Fruit fly (Drosophila melanogaster) whole organism, embryonic: Measurements from ENCODE around the gene Rassf.

ENCODE experiments used
- Asciz ChIP-seq: fragments of 200-800 bp; sonication (Bioruptor generic); optimal IDR thresholded peaks from 2 replicates; lab custom pipeline; 2017; ENCODE audit warnings: missing biosample characterization, mild to moderate bottlenecking, missing genetic modification characterization, missing genetic modification reagents
- Atf-2 ChIP-seq: fragments of 200-800 bp; sonication (Bioruptor generic); optimal IDR thresholded peaks from 2 replicates; lab custom pipeline; 2016; ENCODE audit warnings: missing biosample characterization, missing genetic modification characterization
- CG10267 ChIP-seq: fragments of 200-800 bp; sonication (Bioruptor generic); optimal IDR thresholded peaks from 2 replicates; lab custom pipeline; 2018; ENCODE audit warnings: missing biosample characterization, mild to moderate bottlenecking, missing genetic modification characterization, moderate library complexity
- CG10462 ChIP-seq: fragments of 200-800 bp; sonication (Bioruptor generic); optimal IDR thresholded peaks from 2 replicates; lab custom pipeline; 2016; ENCODE audit warnings: missing biosample characterization, missing genetic modification characterization
- CG11398 ChIP-seq: fragments of 200-800 bp; sonication (Bioruptor generic); optimal IDR thresholded peaks from 2 replicates; lab custom pipeline; 2016; ENCODE audit warnings: missing biosample characterization, missing genetic modification characterization
- CG14014 ChIP-seq: fragments of 200-800 bp; sonication (Bioruptor generic); IDR thresholded peaks from 2 replicates; pipeline ENCODE4 v1.3.6; 2022; ENCODE audit warnings: missing biosample characterization, missing genetic modification characterization
- CG14860 ChIP-seq: fragments of 200-800 bp; sonication (Bioruptor generic); IDR thresholded peaks from 3 replicates; pipeline ENCODE4 v1.3.6; 2022; ENCODE audit warnings: missing biosample characterization, missing genetic modification characterization; ENCODE audit not compliant: partially characterized antibody
- CG18011 ChIP-seq: fragments of 200-800 bp; sonication (Bioruptor generic); optimal IDR thresholded peaks from 2 replicates; lab custom pipeline; 2017; ENCODE audit warnings: missing biosample characterization, missing genetic modification characterization, mild to moderate bottlenecking, moderate library complexity, missing genotype
- CG2199 ChIP-seq: fragments of 200-800 bp; sonication (Bioruptor generic); IDR thresholded peaks from 3 replicates; pipeline ENCODE4 v1.3.6; 2022; ENCODE audit warnings: missing biosample characterization, missing genetic modification characterization
- CG3065 ChIP-seq: fragments of 200-800 bp; sonication (Bioruptor generic); optimal IDR thresholded peaks from 2 replicates; lab custom pipeline; 2016; ENCODE audit warnings: missing biosample characterization, missing genetic modification characterization
- CG34224 ChIP-seq: fragments of 200-800 bp; sonication (Bioruptor generic); IDR thresholded peaks from 3 replicates; pipeline ENCODE4 v1.3.6; 2022; ENCODE audit warnings: missing biosample characterization, missing genetic modification characterization; ENCODE audit not compliant: partially characterized antibody
- CG34376 ChIP-seq: fragments of 200-800 bp; sonication (Bioruptor generic); optimal IDR thresholded peaks from 2 replicates; lab custom pipeline; 2018; ENCODE audit warnings: missing biosample characterization, mild to moderate bottlenecking, missing genetic modification characterization
- CG34422 ChIP-seq: fragments of 200-800 bp; sonication (Bioruptor generic); IDR thresholded peaks from 3 replicates; pipeline ENCODE4 v1.3.6; 2022; ENCODE audit warnings: missing biosample characterization, missing genetic modification characterization
- CG4617 ChIP-seq: fragments of 200-800 bp; sonication (Bioruptor generic); optimal IDR thresholded peaks from 3 replicates; lab custom pipeline; 2016; ENCODE audit warnings: missing biosample characterization, missing genetic modification characterization, borderline replicate concordance
- CG4854 ChIP-seq: fragments of 200-800 bp; sonication (Bioruptor generic); optimal IDR thresholded peaks from 2 replicates; lab custom pipeline; 2016; ENCODE audit warnings: missing biosample characterization, missing genetic modification characterization, inconsistent platforms
- CG9817 ChIP-seq: fragments of 200-800 bp; sonication (Bioruptor generic); optimal IDR thresholded peaks from 2 replicates; lab custom pipeline; 2018; ENCODE audit warnings: missing biosample characterization, mild to moderate bottlenecking, missing genetic modification characterization, moderate library complexity
- CTCF ChIP-seq: fragments of 200-800 bp; sonication (Bioruptor generic); optimal IDR thresholded peaks from 2 replicates; lab custom pipeline; 2017; ENCODE audit warnings: missing biosample characterization, mild to moderate bottlenecking, missing genetic modification characterization, moderate library complexity
- CoRest ChIP-seq: fragments of 200-800 bp; sonication (Bioruptor generic); optimal IDR thresholded peaks from 3 replicates; lab custom pipeline; 2018; ENCODE audit warnings: missing biosample characterization, mild to moderate bottlenecking, missing genetic modification characterization, moderate library complexity
- HLH4C ChIP-seq: fragments of 200-800 bp; sonication (Bioruptor generic); IDR thresholded peaks from 3 replicates; pipeline ENCODE4 v1.3.6; 2022; ENCODE audit warnings: missing biosample characterization, missing genetic modification characterization; ENCODE audit not compliant: partially characterized antibody
- Hand ChIP-seq: fragments of 200-800 bp; sonication (Bioruptor generic); optimal IDR thresholded peaks from 2 replicates; lab custom pipeline; 2017; ENCODE audit warnings: mild to moderate bottlenecking, missing biosample characterization, missing genetic modification reagents, missing genetic modification characterization
- Hr3 ChIP-seq: fragments of 200-800 bp; sonication (Bioruptor generic); optimal IDR thresholded peaks from 3 replicates; lab custom pipeline; 2016; ENCODE audit warnings: missing biosample characterization, missing genetic modification characterization
- Lhr ChIP-seq: fragments of 200-800 bp; sonication (Bioruptor generic); optimal IDR thresholded peaks from 3 replicates; lab custom pipeline; 2017; ENCODE audit warnings: mild to moderate bottlenecking, missing biosample characterization, missing genetic modification reagents, missing genetic modification characterization
- MBD-R2 ChIP-seq: fragments of 200-800 bp; sonication (Bioruptor generic); IDR thresholded peaks from 2 replicates; pipeline ENCODE4 v1.3.6; 2022; ENCODE audit warnings: missing biosample characterization, missing genetic modification characterization
- Meics ChIP-seq: fragments of 200-800 bp; sonication (Bioruptor generic); optimal IDR thresholded peaks from 2 replicates; lab custom pipeline; 2017; ENCODE audit warnings: missing biosample characterization, mild to moderate bottlenecking, missing genetic modification characterization
- Myb ChIP-seq: fragments of 200-800 bp; sonication (Bioruptor generic); optimal IDR thresholded peaks from 2 replicates; lab custom pipeline; 2016; ENCODE audit warnings: missing biosample characterization, missing genetic modification characterization
- Neu2 ChIP-seq: fragments of 200-800 bp; sonication (Bioruptor generic); optimal IDR thresholded peaks from 3 replicates; lab custom pipeline; 2016; ENCODE audit warnings: missing biosample characterization, missing genetic modification characterization, borderline replicate concordance
- NfI ChIP-seq: fragments of 200-800 bp; sonication (Bioruptor generic); optimal IDR thresholded peaks from 3 replicates; lab custom pipeline; 2018; ENCODE audit warnings: missing biosample characterization, mild to moderate bottlenecking, missing genetic modification characterization, moderate library complexity
- Sin3A ChIP-seq: fragments of >200 bp; optimal IDR thresholded peaks from 2 replicates; lab custom pipeline; 2018
- Sry-β ChIP-seq: fragments of 200-800 bp; sonication (Bioruptor generic); optimal IDR thresholded peaks from 2 replicates; lab custom pipeline; 2018; ENCODE audit warnings: missing biosample characterization, mild to moderate bottlenecking, missing genetic modification characterization, moderate library complexity
- YL-1 ChIP-seq: fragments of 200-800 bp; sonication (Bioruptor generic); optimal IDR thresholded peaks from 3 replicates; lab custom pipeline; 2017; ENCODE audit warnings: missing biosample characterization, mild to moderate bottlenecking, missing genetic modification characterization
- abd-A ChIP-seq: fragments of 200-800 bp; sonication (Bioruptor generic); optimal IDR thresholded peaks from 3 replicates; lab custom pipeline; 2019; ENCODE audit warnings: missing biosample characterization, mild to moderate bottlenecking, missing genetic modification characterization, moderate library complexity
- bigmax ChIP-seq: fragments of 200-800 bp; sonication (Bioruptor generic); optimal IDR thresholded peaks from 2 replicates; lab custom pipeline; 2018; ENCODE audit warnings: missing biosample characterization, mild to moderate bottlenecking, missing genetic modification characterization
- caup ChIP-seq: fragments of 200-800 bp; sonication (Bioruptor generic); optimal IDR thresholded peaks from 3 replicates; lab custom pipeline; 2017; ENCODE audit warnings: missing biosample characterization, mild to moderate bottlenecking, missing genetic modification characterization, moderate library complexity; ENCODE audit not compliant: severe bottlenecking
- cg ChIP-seq: fragments of 200-800 bp; sonication (Bioruptor generic); optimal IDR thresholded peaks from 3 replicates; lab custom pipeline; 2019; ENCODE audit warnings: missing biosample characterization, mild to moderate bottlenecking, missing genetic modification characterization, moderate library complexity
- chinmo ChIP-seq: fragments of 200-800 bp; sonication (Bioruptor generic); IDR thresholded peaks from 4 replicates; pipeline ENCODE4 v1.3.6; 2022; ENCODE audit warnings: missing biosample characterization, missing genetic modification characterization; ENCODE audit not compliant: partially characterized antibody
- ftz-f1 ChIP-seq: fragments of 200-800 bp; sonication (Bioruptor generic); optimal IDR thresholded peaks from 2 replicates; lab custom pipeline; 2016; ENCODE audit warnings: missing biosample characterization, missing genetic modification characterization
- gro ChIP-seq: fragments of 200-800 bp; sonication (Bioruptor generic); optimal IDR thresholded peaks from 2 replicates; lab custom pipeline; 2016; ENCODE audit warnings: missing biosample characterization, missing genetic modification characterization
- hkb ChIP-seq, 2 experiments: fragments of 200-800 bp in 1 of 2; fragments of >200 bp in 1 of 2; sonication (Bioruptor generic) in 1 of 2; IDR thresholded peaks in 1 of 2; optimal IDR thresholded peaks in 1 of 2; 2 replicates each; pipeline versions ENCODE4 v1.3.6 to Lab custom; 2017 to 2022; ENCODE audit warnings: missing biosample characterization in 1 of 2, missing genetic modification characterization in 1 of 2
- knrl ChIP-seq: fragments of 200-800 bp; sonication (Bioruptor generic); IDR thresholded peaks from 3 replicates; pipeline ENCODE4 v1.3.6; 2022; ENCODE audit warnings: missing biosample characterization, missing genetic modification characterization; ENCODE audit not compliant: partially characterized antibody
- lbe ChIP-seq: fragments of 200-800 bp; sonication (Bioruptor generic); optimal IDR thresholded peaks from 2 replicates; lab custom pipeline; 2016; ENCODE audit warnings: missing biosample characterization, mild to moderate bottlenecking, missing genetic modification characterization
- lola ChIP-seq, 3 experiments: fragments of >200 bp in 2 of 3; fragments of 200-800 bp in 1 of 3; sonication (Bioruptor generic) in 1 of 3; optimal IDR thresholded peaks; 2 replicates each; lab custom pipeline; 2017 to 2019; ENCODE audit warnings: missing biosample characterization in 3 of 3, missing genetic modification characterization in 3 of 3, mild to moderate bottlenecking in 1 of 3, moderate library complexity in 1 of 3
- phol ChIP-seq: fragments of 200-800 bp; sonication (Bioruptor generic); optimal IDR thresholded peaks from 3 replicates; lab custom pipeline; 2018; ENCODE audit warnings: missing biosample characterization, mild to moderate bottlenecking, missing genetic modification characterization, moderate library complexity
- pzg ChIP-seq: fragments of 200-800 bp; sonication (Bioruptor generic); optimal IDR thresholded peaks from 3 replicates; lab custom pipeline; 2018; ENCODE audit warnings: missing biosample characterization, mild to moderate bottlenecking, missing genetic modification characterization, moderate library complexity
- ro ChIP-seq: fragments of 200-800 bp; sonication (Bioruptor generic); IDR thresholded peaks from 2 replicates; pipeline ENCODE4 v1.3.6; 2022; ENCODE audit warnings: missing biosample characterization, missing genetic modification characterization
- salm ChIP-seq: fragments of 200-800 bp; sonication (Bioruptor generic); optimal IDR thresholded peaks from 2 replicates; lab custom pipeline; 2018; ENCODE audit warnings: missing biosample characterization, mild to moderate bottlenecking, missing genetic modification characterization
- sna ChIP-seq: fragments of 200-800 bp; sonication (Bioruptor generic); IDR thresholded peaks from 2 replicates; pipeline ENCODE4 v1.3.6; 2022; ENCODE audit warnings: missing biosample characterization, missing genetic modification characterization; ENCODE audit not compliant: partially characterized antibody
- so ChIP-seq: fragments of 200-800 bp; sonication (Bioruptor generic); IDR thresholded peaks from 3 replicates; pipeline ENCODE4 v1.3.6; 2022; ENCODE audit warnings: missing biosample characterization, missing genetic modification characterization
- sug ChIP-seq: fragments of 200-800 bp; optimal IDR thresholded peaks from 2 replicates; lab custom pipeline; 2019; ENCODE audit warnings: missing biosample characterization, mild to moderate bottlenecking, missing genetic modification characterization, moderate library complexity
- wek ChIP-seq: fragments of 200-800 bp; sonication (Bioruptor generic); optimal IDR thresholded peaks from 3 replicates; lab custom pipeline; 2018; ENCODE audit warnings: missing biosample characterization, mild to moderate bottlenecking, missing genetic modification characterization, moderate library complexity

Rassf gene

DNA sequence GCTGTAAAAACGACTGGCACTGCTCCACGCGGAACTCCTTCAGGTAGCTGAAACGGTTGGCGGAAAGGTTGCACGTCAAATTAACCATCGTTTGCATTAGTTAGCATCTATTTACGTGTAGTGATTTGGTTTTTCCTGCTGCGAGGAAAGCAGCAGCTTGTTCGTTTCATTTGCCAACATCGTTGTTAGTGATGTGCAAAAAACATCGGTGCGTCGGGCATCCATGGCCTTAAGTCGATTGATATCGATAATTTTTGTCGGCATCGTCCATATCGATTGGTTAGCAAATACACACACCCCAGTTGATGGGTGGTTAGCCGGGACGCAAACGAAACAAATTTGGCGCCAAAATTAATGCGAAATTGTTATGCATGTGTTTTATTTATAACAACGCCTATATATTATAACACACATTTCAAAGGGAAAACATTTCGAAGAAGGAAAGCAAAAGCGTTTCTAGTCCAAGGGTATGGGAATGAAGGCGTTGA lies 40.0 kb upstream of the Rassf start, which contains the start of gene unk (continued):
- no peak for TF ChIP-seq Atf-2
- no peak for TF ChIP-seq CG34376 (GFP tag; lab: Kevin White, UChicago)
- TF ChIP-seq CG4854 (GFP tag; lab: Kevin White, UChicago) = no peak
- no peak for TF ChIP-seq CG10462 (GFP tag; lab: Kevin White, UChicago)
- TF ChIP-seq NfI (GFP tag; lab: Kevin White, UChicago) = no peak
- TF ChIP-seq so = peak; percentile 33; the same call in 1 of the 3 replicates
- peak; percentile 97 for TF ChIP-seq sna (GFP tag; lab: Robert Waterston, UW)
- TF ChIP-seq Hand (GFP tag; lab: Kevin White, UChicago) = no peak
- TF ChIP-seq pzg = peak; percentile 92
- TF ChIP-seq CG3065 (GFP tag; lab: Kevin White, UChicago) = no peak
- peak; percentile 65; the same call in 1 of the 3 replicates for TF ChIP-seq CG2199 (GFP tag; lab: Robert Waterston, UW)
- no peak for TF ChIP-seq Asciz (GFP tag; lab: Kevin White, UChicago)
- TF ChIP-seq CG4617 = peak; percentile 27
- TF ChIP-seq abd-A = no peak
- no peak for TF ChIP-seq Neu2 (GFP tag; lab: Kevin White, UChicago)
- peak; percentile 64 for TF ChIP-seq Lhr (GFP tag; lab: Kevin White, UChicago)
- peak; percentile 51 for TF ChIP-seq CoRest (tag; lab: Kevin White, UChicago)
- TF ChIP-seq caup (GFP tag; lab: Kevin White, UChicago) = no peak
- peak; percentile 50 for TF ChIP-seq lbe (GFP tag; lab: Kevin White, UChicago)
- TF ChIP-seq CG11398 (GFP tag; lab: Kevin White, UChicago) = peak; percentile 18
- TF ChIP-seq MBD-R2 (GFP tag; lab: Robert Waterston, UW) = peak; percentile 19; the same call in 1 of the 2 replicates
- no peak for TF ChIP-seq wek (GFP tag; lab: Kevin White, UChicago)
- TF ChIP-seq CG9817 (tag; lab: Kevin White, UChicago) = no peak
- TF ChIP-seq HLH4C (GFP tag; lab: Robert Waterston, UW) = peak; percentile 94
- TF ChIP-seq gro = peak; percentile 54
- TF ChIP-seq hkb (optimal IDR thresholded peaks at IDR 0.05; lab: Kevin White, UChicago) = no peak
- 0 out of 2 replicates have a peak, but pooled peaks have one; percentile 16 for TF ChIP-seq hkb (GFP tag; IDR thresholded peaks at IDR 0.05; lab: Robert Waterston, UW)
- no peak for TF ChIP-seq ftz-f1 (GFP tag; lab: Kevin White, UChicago)
- no peak for TF ChIP-seq Sry-β
- TF ChIP-seq CG18011 (GFP tag; lab: Kevin White, UChicago) = no peak
- no peak for TF ChIP-seq YL-1 (GFP tag; lab: Kevin White, UChicago)
- no peak for TF ChIP-seq Meics (GFP tag; lab: Kevin White, UChicago)
- no peak for TF ChIP-seq cg
- TF ChIP-seq bigmax (GFP tag; lab: Kevin White, UChicago) = no peak
- peak; percentile 93 for TF ChIP-seq chinmo (GFP tag; lab: Robert Waterston, UW)
- no peak for TF ChIP-seq salm (tag; lab: Kevin White, UChicago)
- no peak for TF ChIP-seq ro
- peak; percentile 29 for TF ChIP-seq CG10267 (tag; lab: Kevin White, UChicago)
- TF ChIP-seq sug (tag; lab: Kevin White, UChicago) = peak; percentile 66
- TF ChIP-seq CG14860 (GFP tag; lab: Robert Waterston, UW) = peak; percentile 94
- TF ChIP-seq Hr3 = no peak
- peak; percentile 83 for TF ChIP-seq Sin3A (lab: Kevin White, UChicago)
- TF ChIP-seq CTCF (GFP tag; lab: Kevin White, UChicago) = peak; percentile 79
- peak; percentile 98 for TF ChIP-seq phol (tag; lab: Kevin White, UChicago)
- TF ChIP-seq CG34422 (GFP tag; lab: Robert Waterston, UW) = peak; percentile 37; the same call in 2 of the 3 replicates
- peak; percentile 62 for TF ChIP-seq Myb (GFP tag; lab: Kevin White, UChicago)
- TF ChIP-seq CG14014 = peak; percentile 12; the same call in 1 of the 2 replicates
- TF ChIP-seq CG34224 (GFP tag; lab: Robert Waterston, UW) = peak; percentile 98
- no peak for TF ChIP-seq lola (GFP tag; optimal IDR thresholded peaks at IDR 0.05; lab: Kevin White, UChicago)
- TF ChIP-seq knrl (GFP tag; lab: Robert Waterston, UW) = peak; percentile 99
